Worm (Caenorhabditis elegans) whole organism, mixed stage, embryonic: ENCODE results near the gene rsf-1.

Experiments
- M03D4.4 ChIP-seq: sonication (generic microtip); optimal IDR thresholded peaks from 2 replicates; lab custom pipeline; 2017; ENCODE audit warnings: mild to moderate bottlenecking, missing genetic modification characterization, missing compliant biosample characterization
- bed-3 ChIP-seq: fragments of 200-800 bp; sonication (Bioruptor generic); optimal IDR thresholded peaks from 3 replicates; lab custom pipeline; 2018; ENCODE audit warnings: mild to moderate bottlenecking, missing genetic modification characterization, moderate library complexity, missing compliant biosample characterization
- blmp-1 ChIP-seq: fragments of 150-350 bp; optimal IDR thresholded peaks from 2 replicates; lab custom pipeline; 2014; ENCODE audit warnings: missing biosample characterization, missing genetic modification characterization
- ceh-39 ChIP-seq: fragments of 150-350 bp; optimal IDR thresholded peaks from 2 replicates; lab custom pipeline; 2014; ENCODE audit warnings: missing biosample characterization, missing genetic modification characterization
- ceh-43 ChIP-seq: fragments of 200-800 bp; sonication (Bioruptor generic); optimal IDR thresholded peaks from 2 replicates; lab custom pipeline; 2018; ENCODE audit warnings: mild to moderate bottlenecking, missing genetic modification characterization, moderate library complexity, missing compliant biosample characterization
- ceh-83 ChIP-seq: fragments of 200-800 bp; sonication (Bioruptor generic); optimal IDR thresholded peaks from 2 replicates; lab custom pipeline; 2018; ENCODE audit warnings: mild to moderate bottlenecking, missing genetic modification characterization, missing compliant biosample characterization
- ces-1 ChIP-seq: fragments of 150-350 bp; optimal IDR thresholded peaks from 2 replicates; lab custom pipeline; 2014; ENCODE audit warnings: missing biosample characterization, missing genetic modification reagents, missing genetic modification characterization
- cnd-1 ChIP-seq: fragments of 200-800 bp; sonication (Bioruptor generic); optimal IDR thresholded peaks from 2 replicates; lab custom pipeline; 2018; ENCODE audit warnings: mild to moderate bottlenecking, missing genetic modification characterization, missing compliant biosample characterization
- drap-1 ChIP-seq: fragments of 200-800 bp; sonication (Bioruptor generic); optimal IDR thresholded peaks from 3 replicates; lab custom pipeline; 2018; ENCODE audit warnings: mild to moderate bottlenecking, missing genetic modification characterization, missing compliant biosample characterization
- elt-1 ChIP-seq: sonication (generic microtip); optimal IDR thresholded peaks from 2 replicates; lab custom pipeline; 2017; ENCODE audit warnings: missing genetic modification characterization, mild to moderate bottlenecking, missing compliant biosample characterization, antibody characterized with exemption, moderate library complexity, borderline replicate concordance; ENCODE audit not compliant: insufficient read depth
- elt-3 ChIP-seq: fragments of 150-350 bp; optimal IDR thresholded peaks from 2 replicates; lab custom pipeline; 2014; ENCODE audit warnings: missing biosample characterization, missing genetic modification characterization
- ham-2 ChIP-seq: fragments of 200-800 bp; sonication (Bioruptor generic); optimal IDR thresholded peaks from 2 replicates; lab custom pipeline; 2018; ENCODE audit warnings: mild to moderate bottlenecking, missing genetic modification characterization, missing compliant biosample characterization
- hlh-1 ChIP-seq: fragments of 150-350 bp; optimal IDR thresholded peaks from 2 replicates; lab custom pipeline; 2014; ENCODE audit warnings: missing biosample characterization, missing genetic modification reagents, missing genetic modification characterization
- lin-13 ChIP-seq: fragments of 150-350 bp; optimal IDR thresholded peaks from 2 replicates; lab custom pipeline; 2014; ENCODE audit warnings: missing biosample characterization, missing genetic modification characterization
- lin-32 ChIP-seq: fragments of 200-800 bp; sonication (Bioruptor generic); optimal IDR thresholded peaks from 2 replicates; lab custom pipeline; 2018; ENCODE audit warnings: mild to moderate bottlenecking, missing genetic modification characterization, missing compliant biosample characterization
- lsy-2 ChIP-seq: fragments of 150-350 bp; optimal IDR thresholded peaks from 2 replicates; lab custom pipeline; 2014; ENCODE audit warnings: missing biosample characterization, missing genetic modification characterization
- mab-5 ChIP-seq: fragments of 150-350 bp; optimal IDR thresholded peaks from 2 replicates; lab custom pipeline; 2014; ENCODE audit warnings: missing biosample characterization, missing genetic modification characterization
- mep-1 ChIP-seq: fragments of 150-350 bp; optimal IDR thresholded peaks from 2 replicates; lab custom pipeline; 2017; ENCODE audit warnings: missing biosample characterization, missing genetic modification reagents, missing genetic modification characterization, inconsistent platforms
- mls-2 ChIP-seq: sonication (generic microtip); optimal IDR thresholded peaks from 2 replicates; lab custom pipeline; 2016; ENCODE audit warnings: mild to moderate bottlenecking, missing genetic modification characterization, moderate library complexity, missing compliant biosample characterization
- nhr-12 ChIP-seq: fragments of 150-350 bp; optimal IDR thresholded peaks from 2 replicates; lab custom pipeline; 2014; ENCODE audit warnings: missing biosample characterization, missing genetic modification characterization
- nhr-2 ChIP-seq: fragments of 150-350 bp; optimal IDR thresholded peaks from 2 replicates; lab custom pipeline; 2014; ENCODE audit warnings: missing biosample characterization, missing genetic modification characterization
- nhr-237 ChIP-seq: fragments of 150-350 bp; optimal IDR thresholded peaks from 2 replicates; lab custom pipeline; 2014; ENCODE audit warnings: missing biosample characterization, missing genetic modification characterization
- nhr-28 ChIP-seq: fragments of 150-350 bp; optimal IDR thresholded peaks from 2 replicates; lab custom pipeline; 2014; ENCODE audit warnings: missing biosample characterization, missing genetic modification characterization
- nhr-76 ChIP-seq: sonication (generic microtip); optimal IDR thresholded peaks from 2 replicates; lab custom pipeline; 2017; ENCODE audit warnings: missing biosample characterization, missing genetic modification characterization
- pha-4 ChIP-seq: fragments of 150-350 bp; optimal IDR thresholded peaks from 2 replicates; lab custom pipeline; 2018; ENCODE audit warnings: missing biosample characterization, missing genetic modification reagents, missing genetic modification characterization
- sem-2 ChIP-seq: fragments of 200-800 bp; sonication (Bioruptor generic); optimal IDR thresholded peaks from 2 replicates; lab custom pipeline; 2018; ENCODE audit warnings: mild to moderate bottlenecking, missing genetic modification characterization, missing compliant biosample characterization
- snpc-4 ChIP-seq: fragments of 150-350 bp; optimal IDR thresholded peaks from 2 replicates; lab custom pipeline; 2014; ENCODE audit warnings: missing biosample characterization, missing genetic modification characterization
- sptf-1 ChIP-seq: sonication (generic microtip); optimal IDR thresholded peaks from 2 replicates; lab custom pipeline; 2017; ENCODE audit warnings: mild to moderate bottlenecking, missing genetic modification characterization, moderate library complexity, missing compliant biosample characterization
- tbx-8 ChIP-seq: fragments of 200-800 bp; sonication (Bioruptor generic); optimal IDR thresholded peaks from 2 replicates; lab custom pipeline; 2018; ENCODE audit warnings: mild to moderate bottlenecking, missing genetic modification characterization, moderate library complexity, missing compliant biosample characterization
- unc-120 ChIP-seq: sonication (generic microtip); optimal IDR thresholded peaks from 2 replicates; lab custom pipeline; 2017; ENCODE audit warnings: missing genetic modification characterization, missing compliant biosample characterization; ENCODE audit not compliant: poor library complexity, severe bottlenecking
- unc-62 ChIP-seq: fragments of 150-350 bp; optimal IDR thresholded peaks from 2 replicates; lab custom pipeline; 2014; ENCODE audit warnings: missing biosample characterization, missing genetic modification reagents, missing genetic modification characterization
- zip-8 ChIP-seq: fragments of 150-350 bp; optimal IDR thresholded peaks from 2 replicates; lab custom pipeline; 2014; ENCODE audit warnings: missing biosample characterization, missing genetic modification characterization

Gene rsf-1

DNA sequence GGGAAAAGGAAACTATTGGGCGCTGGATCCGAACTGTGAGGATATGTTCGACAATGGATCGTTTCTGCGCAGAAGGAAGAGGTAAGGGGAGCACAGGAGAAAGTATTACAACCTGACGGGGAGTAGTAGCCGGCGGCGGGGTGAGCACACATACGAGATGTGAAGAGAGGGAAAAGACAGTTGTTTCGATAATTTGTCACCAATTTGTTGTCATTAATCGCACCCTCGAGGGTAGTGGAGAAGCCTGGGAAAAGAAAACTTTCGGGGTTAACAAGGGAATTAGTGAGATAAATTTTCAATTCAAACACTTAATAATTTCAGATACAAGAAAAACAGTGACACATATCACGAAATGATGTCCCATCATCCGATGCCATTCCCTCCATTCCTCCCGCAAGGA lies 23.2 kb upstream of the rsf-1 start:
- TF ChIP-seq lin-13 (tag; lab: Kevin White, UChicago) (no peak), unc-120 (tag; lab: Kevin White, UChicago) (peak; percentile 4), hlh-1 (tag; lab: Kevin White, UChicago) (peak; percentile 83), elt-1 (no peak), unc-62 (GFP tag; lab: Kevin White, UChicago) (peak; percentile 40)

DNA sequence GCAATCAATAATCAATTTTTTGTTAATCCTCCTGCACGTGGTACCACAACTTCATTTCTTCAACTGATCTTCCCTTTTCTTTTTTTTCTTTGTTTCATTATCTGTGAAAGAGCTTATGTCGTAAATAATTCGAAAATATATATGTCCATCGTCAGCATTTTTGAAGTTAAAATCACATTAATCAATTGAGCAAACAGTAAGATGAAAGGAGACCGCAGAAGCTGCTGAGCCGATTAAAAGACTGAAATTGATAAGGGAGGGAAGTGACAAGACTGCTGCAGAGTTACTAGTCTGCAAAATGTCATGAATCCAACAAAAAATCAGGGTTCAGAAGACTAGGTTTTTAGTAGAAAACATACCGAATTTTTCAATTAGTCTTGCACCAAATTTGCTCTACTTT lies 22.4 kb upstream of the rsf-1 start:
- TF ChIP-seq mab-5 (tag; lab: Kevin White, UChicago), result no peak
- TF ChIP-seq drap-1 (GFP tag; lab: Kevin White, UChicago), result no peak
- no peak for TF ChIP-seq ham-2 (GFP tag; lab: Kevin White, UChicago)
- no peak for TF ChIP-seq lsy-2 (tag; lab: Kevin White, UChicago)
- TF ChIP-seq snpc-4 (tag; lab: Kevin White, UChicago), result no peak
- no peak for TF ChIP-seq lin-13 (tag; lab: Kevin White, UChicago)
- TF ChIP-seq hlh-1 (tag; lab: Kevin White, UChicago), result no peak
- no peak for TF ChIP-seq lin-32 (GFP tag; lab: Kevin White, UChicago)
- TF ChIP-seq M03D4.4 (tag; lab: Kevin White, UChicago), result no peak
- TF ChIP-seq zip-8 (tag; lab: Kevin White, UChicago), result no peak
- TF ChIP-seq ceh-43, result no peak
- TF ChIP-seq bed-3 (GFP tag; lab: Kevin White, UChicago), result no peak
- no peak for TF ChIP-seq sptf-1 (tag; lab: Kevin White, UChicago)
- no peak for TF ChIP-seq nhr-76
- no peak for TF ChIP-seq elt-3 (tag; lab: Kevin White, UChicago)

- TF ChIP-seq ces-1 (GFP tag; lab: Kevin White, UChicago) (no peak), lin-32 (GFP tag; lab: Kevin White, UChicago) (no peak), blmp-1 (tag; lab: Kevin White, UChicago) (peak; percentile 32), ceh-43 (peak; percentile 9), bed-3 (GFP tag; lab: Kevin White, UChicago) (no peak), unc-62 (GFP tag; lab: Kevin White, UChicago) (peak; percentile 31), tbx-8 (GFP tag; lab: Kevin White, UChicago) (no peak)
These were observed 21.5 kb upstream of the rsf-1 start for ce11 chrII:11284701-11285100.

DNA sequence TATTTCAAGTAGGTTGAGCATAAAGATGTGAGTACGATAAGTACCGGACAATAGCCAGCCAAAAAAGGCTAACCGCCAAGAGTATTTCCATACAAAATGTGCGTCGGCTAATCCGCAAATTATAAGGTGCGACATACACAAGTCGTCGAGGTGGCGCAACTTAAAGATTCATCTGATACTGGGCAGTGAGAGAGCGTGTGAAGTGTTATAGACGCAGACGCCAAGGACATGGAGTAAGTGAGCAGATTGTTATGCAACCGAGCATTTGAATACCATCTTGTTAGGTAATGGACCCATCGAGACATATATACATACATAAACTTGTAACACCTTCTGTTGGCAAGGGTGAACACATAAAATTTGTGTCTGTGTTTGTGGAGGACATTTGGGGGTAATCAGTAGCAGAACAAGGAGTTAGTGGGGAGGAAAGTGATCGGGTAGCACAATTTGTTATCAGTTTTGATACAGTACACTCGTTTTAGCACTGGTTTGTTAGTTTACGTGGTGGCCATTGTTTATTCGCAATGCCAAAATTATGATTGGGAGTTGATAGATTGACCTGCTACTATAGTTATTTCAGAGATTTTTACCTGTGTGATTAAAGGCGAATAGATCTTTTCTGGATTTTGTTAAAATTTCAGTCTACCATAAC lies 20.8 kb upstream of the rsf-1 start:
- no peak for TF ChIP-seq nhr-12 (tag; lab: Kevin White, UChicago)
- TF ChIP-seq ceh-83 (GFP tag; lab: Kevin White, UChicago), result peak; percentile 2
- peak; percentile 35 for TF ChIP-seq sptf-1 (tag; lab: Kevin White, UChicago)
- TF ChIP-seq nhr-76, result no peak
- peak; percentile 95 for TF ChIP-seq nhr-2 (tag; lab: Kevin White, UChicago)
- TF ChIP-seq zip-8 (tag; lab: Kevin White, UChicago), result peak; percentile 12
- TF ChIP-seq elt-1, result no peak
- peak; percentile 5 for TF ChIP-seq ham-2 (GFP tag; lab: Kevin White, UChicago)

- TF ChIP-seq lsy-2 (tag; lab: Kevin White, UChicago), result no peak
- TF ChIP-seq ces-1 (GFP tag; lab: Kevin White, UChicago), result no peak
- TF ChIP-seq ceh-43, result no peak
- no peak for TF ChIP-seq bed-3 (GFP tag; lab: Kevin White, UChicago)
- TF ChIP-seq ceh-83 (GFP tag; lab: Kevin White, UChicago), result no peak
- no peak for TF ChIP-seq nhr-237 (tag; lab: Kevin White, UChicago)
- no peak for TF ChIP-seq unc-62 (GFP tag; lab: Kevin White, UChicago)
- no peak for TF ChIP-seq cnd-1
- TF ChIP-seq sem-2, result no peak
- no peak for TF ChIP-seq mep-1
- TF ChIP-seq zip-8 (tag; lab: Kevin White, UChicago), result no peak
- TF ChIP-seq pha-4, result no peak
- TF ChIP-seq ceh-39 (tag; lab: Kevin White, UChicago), result no peak
- TF ChIP-seq nhr-28 (tag; lab: Kevin White, UChicago), result no peak
- no peak for TF ChIP-seq blmp-1 (tag; lab: Kevin White, UChicago)
- no peak for TF ChIP-seq mls-2 (tag; lab: Kevin White, UChicago)
- TF ChIP-seq M03D4.4 (tag; lab: Kevin White, UChicago), result no peak
These were observed 19.8 kb upstream of the rsf-1 start for ce11 chrII:11286445-11286844.
